Fruit fly (Drosophila melanogaster) whole organism, embryonic: ENCODE data around the gene bon.

Source experiments
- CG34224 ChIP-seq: fragments of 200-800 bp; sonication (Bioruptor generic); IDR thresholded peaks from 3 replicates; pipeline ENCODE4 v1.3.6; 2022; ENCODE audit warnings: missing biosample characterization, missing genetic modification characterization; ENCODE audit not compliant: partially characterized antibody
- CG6765 ChIP-seq: fragments of 200-800 bp; sonication (Bioruptor generic); optimal IDR thresholded peaks from 3 replicates; lab custom pipeline; 2017; ENCODE audit warnings: missing biosample characterization, mild to moderate bottlenecking, missing genetic modification characterization
- CTCF ChIP-seq: fragments of 200-800 bp; sonication (Bioruptor generic); optimal IDR thresholded peaks from 2 replicates; lab custom pipeline; 2017; ENCODE audit warnings: missing biosample characterization, mild to moderate bottlenecking, missing genetic modification characterization, moderate library complexity
- Trl ChIP-seq, 3 experiments: fragments of >200 bp in 2 of 3; fragments of 200-800 bp in 1 of 3; sonication (Bioruptor generic) in 1 of 3; optimal IDR thresholded peaks; 2 replicates in 1 of 3; 3 replicates in 2 of 3; lab custom pipeline; 2016 to 2017; ENCODE audit warnings: missing biosample characterization in 1 of 3, missing genetic modification characterization in 1 of 3
- ara ChIP-seq: fragments of 200-800 bp; sonication (Bioruptor generic); IDR thresholded peaks from 2 replicates; pipeline ENCODE4 v1.3.6; 2022; ENCODE audit warnings: missing biosample characterization, missing genetic modification characterization
- bowl ChIP-seq: fragments of 200-800 bp; sonication (Bioruptor generic); IDR thresholded peaks from 2 replicates; pipeline ENCODE4 v1.3.6; 2022; ENCODE audit warnings: missing biosample characterization, missing genetic modification characterization
- lola ChIP-seq, 3 experiments: fragments of >200 bp in 2 of 3; fragments of 200-800 bp in 1 of 3; sonication (Bioruptor generic) in 1 of 3; optimal IDR thresholded peaks; 2 replicates each; lab custom pipeline; 2017 to 2019; ENCODE audit warnings: missing biosample characterization in 3 of 3, missing genetic modification characterization in 3 of 3, mild to moderate bottlenecking in 1 of 3, moderate library complexity in 1 of 3

DNA sequence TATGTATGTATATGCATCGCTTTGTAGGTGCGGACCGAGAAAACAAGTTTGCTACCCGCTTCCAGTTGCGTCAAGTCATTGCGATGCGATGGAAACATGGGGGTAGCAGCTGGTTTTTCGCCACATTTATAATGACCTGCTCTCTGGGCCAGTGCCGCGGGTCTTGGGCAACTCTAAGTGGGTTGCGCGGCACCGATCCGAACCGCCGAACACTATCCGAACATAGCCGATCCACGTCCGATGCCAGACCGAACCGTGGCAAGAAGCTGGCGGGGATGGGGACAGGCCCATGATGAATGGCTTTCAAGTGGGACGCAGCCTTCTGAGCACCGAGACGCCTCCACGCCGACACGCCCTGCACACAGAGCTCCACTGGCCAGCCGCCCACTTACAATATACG is 11.1 kb downstream of the bon start:
- TF ChIP-seq CG6765 = no peak
- no peak for TF ChIP-seq Trl (optimal IDR thresholded peaks at IDR 0.05; lab: Kevin White, UChicago)
- no peak for TF ChIP-seq Trl (GFP tag; optimal IDR thresholded peaks at IDR 0.05; lab: Kevin White, UChicago)
- TF ChIP-seq CTCF (GFP tag; lab: Kevin White, UChicago) = no peak
- no peak for TF ChIP-seq ara (GFP tag; lab: Robert Waterston, UW)
- no peak for TF ChIP-seq lola (GFP tag; optimal IDR thresholded peaks at IDR 0.05; lab: Kevin White, UChicago)
- no peak for TF ChIP-seq bowl (GFP tag; lab: Robert Waterston, UW)
- TF ChIP-seq CG34224 (GFP tag; lab: Robert Waterston, UW) = no peak
